Fruit fly (Drosophila melanogaster) whole organism, embryonic: ENCODE results near the gene sloth1.

Source experiments
- B-H1 ChIP-seq: fragments of 200-800 bp; sonication (Bioruptor generic); IDR thresholded peaks from 3 replicates; pipeline ENCODE4 v1.3.6; 2022; ENCODE audit warnings: missing biosample characterization, missing genetic modification characterization
- B-H2 ChIP-seq: fragments of 200-800 bp; sonication (Bioruptor generic); optimal IDR thresholded peaks from 2 replicates; lab custom pipeline; 2018; ENCODE audit warnings: missing biosample characterization, mild to moderate bottlenecking, missing genetic modification characterization
- CG10274 ChIP-seq: fragments of 200-800 bp; sonication (Bioruptor generic); optimal IDR thresholded peaks from 3 replicates; lab custom pipeline; 2017; ENCODE audit warnings: missing biosample characterization, mild to moderate bottlenecking, missing genetic modification characterization
- CG11456 ChIP-seq: fragments of 200-800 bp; sonication (Bioruptor generic); IDR thresholded peaks from 3 replicates; pipeline ENCODE4 v1.3.6; 2022; ENCODE audit warnings: missing biosample characterization, missing genetic modification characterization
- CG11696 ChIP-seq: fragments of 200-800 bp; sonication (Bioruptor generic); IDR thresholded peaks from 2 replicates; pipeline ENCODE4 v1.3.6; 2022; ENCODE audit warnings: missing biosample characterization, missing genetic modification characterization
- CG12659 ChIP-seq: fragments of 200-800 bp; sonication (Bioruptor generic); optimal IDR thresholded peaks from 3 replicates; lab custom pipeline; 2017; ENCODE audit warnings: mild to moderate bottlenecking, missing biosample characterization, missing genetic modification reagents, missing genetic modification characterization
- CG14014 ChIP-seq: fragments of 200-800 bp; sonication (Bioruptor generic); IDR thresholded peaks from 2 replicates; pipeline ENCODE4 v1.3.6; 2022; ENCODE audit warnings: missing biosample characterization, missing genetic modification characterization
- CG1647 ChIP-seq: fragments of 200-800 bp; sonication (Bioruptor generic); optimal IDR thresholded peaks from 3 replicates; lab custom pipeline; 2016; ENCODE audit warnings: missing biosample characterization, missing genetic modification characterization
- CG18764 ChIP-seq: fragments of 200-800 bp; sonication (Bioruptor generic); optimal IDR thresholded peaks from 3 replicates; lab custom pipeline; 2016; ENCODE audit warnings: missing biosample characterization, missing genetic modification characterization
- CG3407 ChIP-seq: fragments of 200-800 bp; sonication (Bioruptor generic); optimal IDR thresholded peaks from 2 replicates; lab custom pipeline; 2018; ENCODE audit warnings: missing biosample characterization, mild to moderate bottlenecking, missing genetic modification characterization
- CG34224 ChIP-seq: fragments of 200-800 bp; sonication (Bioruptor generic); IDR thresholded peaks from 3 replicates; pipeline ENCODE4 v1.3.6; 2022; ENCODE audit warnings: missing biosample characterization, missing genetic modification characterization; ENCODE audit not compliant: partially characterized antibody
- CG4404 ChIP-seq: fragments of 200-800 bp; sonication (Bioruptor generic); IDR thresholded peaks from 2 replicates; pipeline ENCODE4 v1.3.6; 2022; ENCODE audit warnings: missing biosample characterization, missing genetic modification characterization
- CG8089 ChIP-seq: fragments of 200-800 bp; sonication (Bioruptor generic); optimal IDR thresholded peaks from 3 replicates; lab custom pipeline; 2016; ENCODE audit warnings: missing biosample characterization, missing genetic modification characterization
- CG8765 ChIP-seq: fragments of 200-800 bp; sonication (Bioruptor generic); IDR thresholded peaks from 2 replicates; pipeline ENCODE4 v1.3.6; 2022; ENCODE audit warnings: missing biosample characterization, missing genetic modification characterization
- CG8944 ChIP-seq: fragments of 200-800 bp; sonication (Bioruptor generic); optimal IDR thresholded peaks from 3 replicates; lab custom pipeline; 2016; ENCODE audit warnings: missing biosample characterization, missing genetic modification characterization
- CG9817 ChIP-seq: fragments of 200-800 bp; sonication (Bioruptor generic); optimal IDR thresholded peaks from 2 replicates; lab custom pipeline; 2018; ENCODE audit warnings: missing biosample characterization, mild to moderate bottlenecking, missing genetic modification characterization, moderate library complexity
- CoRest ChIP-seq: fragments of 200-800 bp; sonication (Bioruptor generic); optimal IDR thresholded peaks from 3 replicates; lab custom pipeline; 2018; ENCODE audit warnings: missing biosample characterization, mild to moderate bottlenecking, missing genetic modification characterization, moderate library complexity
- D19B ChIP-seq: fragments of 200-800 bp; sonication (Bioruptor generic); optimal IDR thresholded peaks from 2 replicates; lab custom pipeline; 2017; ENCODE audit warnings: missing biosample characterization, mild to moderate bottlenecking, missing genetic modification characterization
- Dref ChIP-seq: fragments of 200-800 bp; sonication (Bioruptor generic); IDR thresholded peaks from 2 replicates; pipeline ENCODE4 v1.3.6; 2022; ENCODE audit warnings: missing biosample characterization, missing genetic modification characterization
- Hr39 ChIP-seq: fragments of >200 bp; optimal IDR thresholded peaks from 2 replicates; lab custom pipeline; 2017
- Lhr ChIP-seq: fragments of 200-800 bp; sonication (Bioruptor generic); optimal IDR thresholded peaks from 3 replicates; lab custom pipeline; 2017; ENCODE audit warnings: mild to moderate bottlenecking, missing biosample characterization, missing genetic modification reagents, missing genetic modification characterization
- Max ChIP-seq: fragments of 200-800 bp; sonication (Bioruptor generic); optimal IDR thresholded peaks from 2 replicates; lab custom pipeline; 2016; ENCODE audit warnings: missing biosample characterization, mild to moderate bottlenecking, missing genetic modification characterization
- Med ChIP-seq: fragments of 200-800 bp; sonication (Bioruptor generic); peaks from one replicate; lab custom pipeline; 2016; ENCODE audit warnings: missing biosample characterization, missing genetic modification characterization, mild to moderate bottlenecking, inconsistent platforms, moderate library complexity
- Mes4 ChIP-seq: fragments of 200-800 bp; sonication (Bioruptor generic); optimal IDR thresholded peaks from 2 replicates; lab custom pipeline; 2016; ENCODE audit warnings: missing biosample characterization, missing genetic modification characterization
- Trl ChIP-seq, 3 experiments: fragments of >200 bp in 2 of 3; fragments of 200-800 bp in 1 of 3; sonication (Bioruptor generic) in 1 of 3; optimal IDR thresholded peaks; 2 replicates in 1 of 3; 3 replicates in 2 of 3; lab custom pipeline; 2016 to 2017; ENCODE audit warnings: missing biosample characterization in 1 of 3, missing genetic modification characterization in 1 of 3
- ap ChIP-seq: fragments of 200-800 bp; sonication (Bioruptor generic); IDR thresholded peaks from 2 replicates; pipeline ENCODE4 v1.3.6; 2022; ENCODE audit warnings: missing biosample characterization, missing genetic modification characterization
- bbx ChIP-seq: fragments of 200-800 bp; sonication (Bioruptor generic); IDR thresholded peaks from 2 replicates; pipeline ENCODE4 v1.3.6; 2022; ENCODE audit warnings: missing biosample characterization, missing genetic modification characterization; ENCODE audit not compliant: partially characterized antibody
- bigmax ChIP-seq: fragments of 200-800 bp; sonication (Bioruptor generic); optimal IDR thresholded peaks from 2 replicates; lab custom pipeline; 2018; ENCODE audit warnings: missing biosample characterization, mild to moderate bottlenecking, missing genetic modification characterization
- cato ChIP-seq: fragments of 200-800 bp; sonication (Bioruptor generic); optimal IDR thresholded peaks from 2 replicates; lab custom pipeline; 2016; ENCODE audit warnings: missing biosample characterization, missing genetic modification characterization, borderline replicate concordance
- da ChIP-seq: fragments of 200-800 bp; sonication (Bioruptor generic); optimal IDR thresholded peaks from 2 replicates; lab custom pipeline; 2016; ENCODE audit warnings: missing biosample characterization, missing genetic modification characterization
- gro ChIP-seq: fragments of 200-800 bp; sonication (Bioruptor generic); optimal IDR thresholded peaks from 2 replicates; lab custom pipeline; 2016; ENCODE audit warnings: missing biosample characterization, missing genetic modification characterization
- gt ChIP-seq: fragments of 200-800 bp; sonication (Bioruptor generic); IDR thresholded peaks from 2 replicates; pipeline ENCODE4 v1.3.6; 2022; ENCODE audit warnings: missing biosample characterization, missing genetic modification characterization
- h ChIP-seq: fragments of >200 bp; optimal IDR thresholded peaks from 2 replicates; lab custom pipeline; 2017
- hb ChIP-seq: fragments of 200-800 bp; sonication (Bioruptor generic); IDR thresholded peaks from 3 replicates; pipeline ENCODE4 v1.3.6; 2022; ENCODE audit warnings: missing biosample characterization, missing genetic modification characterization; ENCODE audit not compliant: partially characterized antibody
- kah ChIP-seq: fragments of 200-800 bp; sonication (Bioruptor generic); optimal IDR thresholded peaks from 2 replicates; lab custom pipeline; 2018; ENCODE audit warnings: missing biosample characterization, mild to moderate bottlenecking, missing genetic modification characterization
- lmd ChIP-seq: fragments of 200-800 bp; sonication (Bioruptor generic); IDR thresholded peaks from 2 replicates; pipeline ENCODE4 v1.3.6; 2022; ENCODE audit warnings: missing biosample characterization, missing genetic modification characterization
- luna ChIP-seq: fragments of 200-800 bp; sonication (Bioruptor generic); optimal IDR thresholded peaks from 2 replicates; lab custom pipeline; 2016; ENCODE audit warnings: missing biosample characterization, missing genetic modification characterization
- oc ChIP-seq: fragments of 200-800 bp; sonication (Bioruptor generic); optimal IDR thresholded peaks from 2 replicates; lab custom pipeline; 2018; ENCODE audit warnings: missing biosample characterization, mild to moderate bottlenecking, missing genetic modification characterization, moderate library complexity
- org-1 ChIP-seq: fragments of 200-800 bp; sonication (Bioruptor generic); optimal IDR thresholded peaks from 2 replicates; lab custom pipeline; 2017; ENCODE audit warnings: missing biosample characterization, missing genetic modification characterization
- phol ChIP-seq: fragments of 200-800 bp; sonication (Bioruptor generic); optimal IDR thresholded peaks from 3 replicates; lab custom pipeline; 2018; ENCODE audit warnings: missing biosample characterization, mild to moderate bottlenecking, missing genetic modification characterization, moderate library complexity
- ro ChIP-seq: fragments of 200-800 bp; sonication (Bioruptor generic); IDR thresholded peaks from 2 replicates; pipeline ENCODE4 v1.3.6; 2022; ENCODE audit warnings: missing biosample characterization, missing genetic modification characterization
- salm ChIP-seq: fragments of 200-800 bp; sonication (Bioruptor generic); optimal IDR thresholded peaks from 2 replicates; lab custom pipeline; 2018; ENCODE audit warnings: missing biosample characterization, mild to moderate bottlenecking, missing genetic modification characterization
- scrt ChIP-seq: fragments of 200-800 bp; sonication (Bioruptor generic); optimal IDR thresholded peaks from 2 replicates; lab custom pipeline; 2018; ENCODE audit warnings: missing biosample characterization, mild to moderate bottlenecking, missing genetic modification characterization, moderate library complexity
- slp2 ChIP-seq: fragments of 200-800 bp; sonication (Bioruptor generic); optimal IDR thresholded peaks from 2 replicates; lab custom pipeline; 2016; ENCODE audit warnings: missing biosample characterization, missing genetic modification characterization
- sr ChIP-seq: fragments of 200-800 bp; sonication (Bioruptor generic); IDR thresholded peaks from 3 replicates; pipeline ENCODE4 v1.3.6; 2022; ENCODE audit warnings: missing biosample characterization, missing genetic modification characterization
- tap ChIP-seq: fragments of 200-800 bp; optimal IDR thresholded peaks from 3 replicates; lab custom pipeline; 2019; ENCODE audit warnings: missing biosample characterization, mild to moderate bottlenecking, missing genetic modification characterization, moderate library complexity
- tll ChIP-seq, 2 experiments: fragments of 200-800 bp in 1 of 2; fragments of >200 bp in 1 of 2; sonication (Bioruptor generic) in 1 of 2; optimal IDR thresholded peaks; 2 replicates each; lab custom pipeline; 2017 to 2019; ENCODE audit warnings: missing biosample characterization in 2 of 2, missing genetic modification characterization in 2 of 2, mild to moderate bottlenecking in 1 of 2, moderate library complexity in 1 of 2
- tup ChIP-seq: fragments of 200-800 bp; sonication (Bioruptor generic); optimal IDR thresholded peaks from 2 replicates; lab custom pipeline; 2016; ENCODE audit warnings: missing biosample characterization, mild to moderate bottlenecking, missing genetic modification characterization, moderate library complexity
- twi ChIP-seq: fragments of 200-800 bp; optimal IDR thresholded peaks from 2 replicates; lab custom pipeline; 2019; ENCODE audit warnings: missing biosample characterization, mild to moderate bottlenecking, missing genetic modification characterization, moderate library complexity
- usp ChIP-seq: fragments of >200 bp; optimal IDR thresholded peaks from 2 replicates; lab custom pipeline; 2017; ENCODE audit warnings: missing biosample characterization, missing genetic modification characterization
- zf30C ChIP-seq: fragments of 200-800 bp; sonication (Bioruptor generic); optimal IDR thresholded peaks from 3 replicates; lab custom pipeline; 2018; ENCODE audit warnings: missing biosample characterization, mild to moderate bottlenecking, missing genetic modification characterization
- zfh1 ChIP-seq: fragments of 200-800 bp; sonication (Bioruptor generic); IDR thresholded peaks from 3 replicates; pipeline ENCODE4 v1.3.6; 2022; ENCODE audit warnings: missing biosample characterization, missing genetic modification characterization

sloth1 gene

dm6 chrX:6973340-6973739 lies 37.8 kb upstream of the sloth1 start, which contains the start of gene CG3040 (continued):
- no peak for TF ChIP-seq CG34224 (GFP tag; lab: Robert Waterston, UW)
- TF ChIP-seq sr: no peak
- TF ChIP-seq Mes4 (GFP tag; lab: Kevin White, UChicago): no peak
- TF ChIP-seq Trl (optimal IDR thresholded peaks at IDR 0.05; lab: Kevin White, UChicago): no peak
- no peak for TF ChIP-seq Trl (GFP tag; optimal IDR thresholded peaks at IDR 0.05; lab: Kevin White, UChicago)
- peak; percentile 45 for TF ChIP-seq Dref
- no peak for TF ChIP-seq CG8765
- no peak for TF ChIP-seq kah (GFP tag; lab: Kevin White, UChicago)
- 0 out of 2 replicates have a peak, but pooled peaks have one; percentile 19 for TF ChIP-seq CG14014 (GFP tag; lab: Robert Waterston, UW)
- no peak for TF ChIP-seq cato (GFP tag; lab: Kevin White, UChicago)
- TF ChIP-seq B-H1: no peak
- TF ChIP-seq CG18764 (GFP tag; lab: Kevin White, UChicago): no peak
- peak; percentile 14 for TF ChIP-seq B-H2
- no peak for TF ChIP-seq CG1647 (GFP tag; lab: Kevin White, UChicago)
- peak; percentile 11 for TF ChIP-seq slp2 (GFP tag; lab: Kevin White, UChicago)
- no peak for TF ChIP-seq Max (GFP tag; lab: Kevin White, UChicago)
- no peak for TF ChIP-seq CG9817 (tag; lab: Kevin White, UChicago)
- TF ChIP-seq tap (tag; lab: Kevin White, UChicago): no peak
- TF ChIP-seq CG3407 (GFP tag; lab: Kevin White, UChicago): no peak
- no peak; the same call in 1 of the 2 replicates for TF ChIP-seq lmd (GFP tag; lab: Robert Waterston, UW)
- no peak for TF ChIP-seq h (lab: Kevin White, UChicago)
- no peak for TF ChIP-seq oc
- TF ChIP-seq CoRest (tag; lab: Kevin White, UChicago): peak; percentile 43
- no peak for TF ChIP-seq CG11456 (GFP tag; lab: Robert Waterston, UW)
- no peak for TF ChIP-seq org-1 (GFP tag; lab: Kevin White, UChicago)
- TF ChIP-seq zf30C: peak; percentile 96
- TF ChIP-seq CG11696 (GFP tag; lab: Robert Waterston, UW): no peak
- TF ChIP-seq ap (GFP tag; lab: Robert Waterston, UW): no peak
- TF ChIP-seq da (GFP tag; lab: Kevin White, UChicago): no peak
- peak; percentile 1 for TF ChIP-seq CG8944
- TF ChIP-seq Med: peak; percentile 83
- TF ChIP-seq CG4404 (GFP tag; lab: Robert Waterston, UW): no peak
- no peak for TF ChIP-seq CG8089 (GFP tag; lab: Kevin White, UChicago)
- TF ChIP-seq Hr39 (lab: Kevin White, UChicago): no peak
- no peak for TF ChIP-seq bbx (GFP tag; lab: Robert Waterston, UW)
- no peak for TF ChIP-seq ro
- no peak for TF ChIP-seq hb (GFP tag; lab: Robert Waterston, UW)
- TF ChIP-seq tll (GFP tag; optimal IDR thresholded peaks at IDR 0.05; lab: Kevin White, UChicago): no peak
- no peak for TF ChIP-seq usp (GFP tag; lab: Kevin White, UChicago)
- no peak for TF ChIP-seq tup (GFP tag; lab: Kevin White, UChicago)
- peak; percentile 44 for TF ChIP-seq gro (GFP tag; lab: Kevin White, UChicago)
- peak; percentile 47 for TF ChIP-seq twi (tag; lab: Kevin White, UChicago)
- TF ChIP-seq phol: peak; percentile 49
- peak; percentile 53 for TF ChIP-seq Lhr
- no peak for TF ChIP-seq gt (GFP tag; lab: Robert Waterston, UW)
- TF ChIP-seq D19B: no peak
- no peak for TF ChIP-seq scrt
- TF ChIP-seq salm (tag; lab: Kevin White, UChicago): no peak
- TF ChIP-seq bigmax: no peak
- TF ChIP-seq CG10274: no peak
- TF ChIP-seq CG12659 (GFP tag; lab: Kevin White, UChicago): peak; percentile 50
- peak; percentile 33; the same call in 2 of the 3 replicates for TF ChIP-seq zfh1 (GFP tag; lab: Robert Waterston, UW)
- TF ChIP-seq luna: no peak
